Worm (Caenorhabditis elegans): Measurements from ENCODE around the gene ZK180.8.

DNA sequence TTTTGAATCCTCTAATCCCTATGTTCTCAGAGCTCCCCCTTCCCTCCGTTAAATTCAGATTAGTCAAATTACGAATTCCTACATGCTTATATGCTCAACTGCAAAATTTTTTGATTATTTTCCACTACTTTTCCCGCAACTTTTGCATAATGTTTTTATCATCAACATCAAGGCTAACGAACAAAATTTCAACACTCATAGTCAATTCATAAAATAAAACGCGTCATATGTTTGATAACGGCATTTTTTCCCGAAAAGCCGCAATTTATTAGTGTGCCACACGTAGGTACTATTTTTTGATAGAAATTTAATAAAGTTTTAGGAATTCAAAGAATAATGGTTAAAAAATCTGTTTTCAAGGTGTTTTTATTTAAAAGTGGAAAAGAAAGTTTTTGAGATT, 47.6 kb upstream of the ZK180.8 start:
- TF ChIP-seq zag-1 (tag; optimal IDR thresholded peaks at IDR 0.05) (no peak), pag-3 (tag; optimal IDR thresholded peaks at IDR 0.05; ENCODE audit: borderline replicate concordance, insufficient read depth) (no peak), nhr-11 (tag; optimal IDR thresholded peaks at IDR 0.05) (no peak), ets-5 (GFP tag; IDR thresholded peaks at IDR 0.05) (no peak), snpc-4 (tag; optimal IDR thresholded peaks at IDR 0.05) (no peak), lsy-2 (tag; optimal IDR thresholded peaks at IDR 0.05) (no peak), egl-27 (tag; optimal IDR thresholded peaks at IDR 0.05) (no peak), ceh-82 (tag; optimal IDR thresholded peaks at IDR 0.05) (no peak), ama-1 (optimal IDR thresholded peaks at IDR 0.05) (no peak)
